Fruit fly (Drosophila melanogaster): ENCODE data around the gene CG46459.

Gene CG46459

dm6 chr3R:10669950-10670349 is 26.5 kb upstream of the CG46459 start (continued):
- TF ChIP-seq CG3919 (GFP tag; optimal IDR thresholded peaks at IDR 0.05) (no peak), CG16779 (tag; optimal IDR thresholded peaks at IDR 0.05) (no peak), Ets21C (GFP tag; optimal IDR thresholded peaks at IDR 0.05) (no peak), Blimp-1 (GFP tag; optimal IDR thresholded peaks at IDR 0.05) (no peak), Smox (GFP tag; optimal IDR thresholded peaks at IDR 0.05) (peak; percentile 10), Hr4 (GFP tag; optimal IDR thresholded peaks at IDR 0.05) (no peak), achi (GFP tag; optimal IDR thresholded peaks at IDR 0.05) (no peak), CG31627 (GFP tag; optimal IDR thresholded peaks at IDR 0.05) (peak; percentile 14), acj6 (GFP tag; optimal IDR thresholded peaks at IDR 0.05) (no peak), cyc (GFP tag; optimal IDR thresholded peaks at IDR 0.05) (peak; percentile 15)

dm6 chr3R:10672680-10673079 is 23.8 kb upstream of the CG46459 start:
- TF ChIP-seq salr (GFP tag; optimal IDR thresholded peaks at IDR 0.05): no peak
- TF ChIP-seq svp (GFP tag): peak; percentile 76
- TF ChIP-seq Sox15 (GFP tag; optimal IDR thresholded peaks at IDR 0.05): no peak
- peak; percentile 2 for TF ChIP-seq Hr39 (GFP tag; optimal IDR thresholded peaks at IDR 0.05)
- no peak for TF ChIP-seq CG8119 (GFP tag; IDR thresholded peaks at IDR 0.05)
- peak; percentile 51 for TF ChIP-seq Eip78C (GFP tag)
- peak; percentile 20 for TF ChIP-seq Smox (GFP tag; optimal IDR thresholded peaks at IDR 0.05)
- TF ChIP-seq esn (GFP tag; optimal IDR thresholded peaks at IDR 0.05): peak; percentile 18
- peak; percentile 5 for TF ChIP-seq Sox102F (GFP tag; optimal IDR thresholded peaks at IDR 0.05)
- TF ChIP-seq Met (GFP tag; optimal IDR thresholded peaks at IDR 0.05): peak; percentile 24
- no peak for TF ChIP-seq CG8319 (GFP tag; optimal IDR thresholded peaks at IDR 0.05)
- TF ChIP-seq vri (GFP tag; optimal IDR thresholded peaks at IDR 0.05): no peak
- TF ChIP-seq CG10669 (GFP tag; optimal IDR thresholded peaks at IDR 0.05): no peak
- peak; percentile 18 for TF ChIP-seq lz (GFP tag; optimal IDR thresholded peaks at IDR 0.05)
- TF ChIP-seq CG9139 (GFP tag; optimal IDR thresholded peaks at IDR 0.05): no peak
- no peak for TF ChIP-seq CG10631 (GFP tag; optimal IDR thresholded peaks at IDR 0.05)

- peak; percentile 38; the same call in 1 of the 3 replicates for TF ChIP-seq CG6163 (GFP tag; IDR thresholded peaks at IDR 0.05)
- peak; percentile 39 for TF ChIP-seq Eip78C (GFP tag)
- no peak for TF ChIP-seq CG11902 (GFP tag; optimal IDR thresholded peaks at IDR 0.05)
- no peak for TF ChIP-seq CG6854 (GFP tag; optimal IDR thresholded peaks at IDR 0.05)
- TF ChIP-seq Smox (GFP tag; optimal IDR thresholded peaks at IDR 0.05): peak; percentile 14
- no peak for TF ChIP-seq net (GFP tag; optimal IDR thresholded peaks at IDR 0.05)
- TF ChIP-seq esn (GFP tag; optimal IDR thresholded peaks at IDR 0.05): peak; percentile 18
- peak; percentile 16 for TF ChIP-seq cyc (GFP tag; optimal IDR thresholded peaks at IDR 0.05)
- TF ChIP-seq Hr39 (GFP tag; optimal IDR thresholded peaks at IDR 0.05): peak; percentile 30
- TF ChIP-seq Met (GFP tag; optimal IDR thresholded peaks at IDR 0.05): peak; percentile 32
- TF ChIP-seq Sox15 (GFP tag; optimal IDR thresholded peaks at IDR 0.05): no peak
- TF ChIP-seq acj6 (GFP tag; optimal IDR thresholded peaks at IDR 0.05): peak; percentile 7
- peak; percentile 72 for TF ChIP-seq svp (GFP tag)
- TF ChIP-seq Ets21C (GFP tag; optimal IDR thresholded peaks at IDR 0.05): peak; percentile 3
- TF ChIP-seq Hr38 (GFP tag; optimal IDR thresholded peaks at IDR 0.05): no peak
- TF ChIP-seq vri (GFP tag; optimal IDR thresholded peaks at IDR 0.05): peak; percentile 21
- TF ChIP-seq spab (GFP tag; optimal IDR thresholded peaks at IDR 0.05): peak; percentile 3
- peak; percentile 6 for TF ChIP-seq Sox102F (GFP tag; optimal IDR thresholded peaks at IDR 0.05)
- TF ChIP-seq CG31627 (GFP tag; optimal IDR thresholded peaks at IDR 0.05): peak; percentile 22
- no peak for TF ChIP-seq CG4318 (GFP tag; optimal IDR thresholded peaks at IDR 0.05)
- peak; percentile 7 for TF ChIP-seq achi (GFP tag; optimal IDR thresholded peaks at IDR 0.05)
- peak; percentile 13 for TF ChIP-seq pdm3 (GFP tag; optimal IDR thresholded peaks at IDR 0.05)
- TF ChIP-seq Ets96B (tag; optimal IDR thresholded peaks at IDR 0.05): peak; percentile 1
- TF ChIP-seq lz (GFP tag; optimal IDR thresholded peaks at IDR 0.05): peak; percentile 28
- TF ChIP-seq CG8119 (GFP tag; IDR thresholded peaks at IDR 0.05): no peak
Observed at dm6 chr3R:10673571-10673970, 22.9 kb upstream of the CG46459 start.

- TF ChIP-seq esn (GFP tag; optimal IDR thresholded peaks at IDR 0.05) (peak; percentile 10), Hr4 (GFP tag; optimal IDR thresholded peaks at IDR 0.05) (no peak), Hr38 (GFP tag; optimal IDR thresholded peaks at IDR 0.05) (no peak), topi (GFP tag; optimal IDR thresholded peaks at IDR 0.05) (peak; percentile 37), CG31627 (GFP tag; optimal IDR thresholded peaks at IDR 0.05) (peak; percentile 1), CG6854 (GFP tag; optimal IDR thresholded peaks at IDR 0.05) (no peak), Eip78C (GFP tag) (peak; percentile 65), CG3032 (tag; optimal IDR thresholded peaks at IDR 0.05) (peak; percentile 17), CG32006 (GFP tag; optimal IDR thresholded peaks at IDR 0.05) (no peak)
Observed at dm6 chr3R:10675101-10675500, 21.3 kb upstream of the CG46459 start.

Measured in whole organism, prepupa.